Worm (Caenorhabditis elegans): ENCODE results near the gene nlp-36.

- TF ChIP-seq snpc-4 (tag; optimal IDR thresholded peaks at IDR 0.05), result no peak
- TF ChIP-seq elt-1 (tag; optimal IDR thresholded peaks at IDR 0.05; ENCODE audit: borderline replicate concordance, insufficient read depth), result no peak
- no peak for TF ChIP-seq ztf-11 (tag; optimal IDR thresholded peaks at IDR 0.05)
- no peak for TF ChIP-seq unc-62 (GFP tag; optimal IDR thresholded peaks at IDR 0.05)
- no peak for TF ChIP-seq blmp-1 (tag; optimal IDR thresholded peaks at IDR 0.05)
Observed at ce11 chrIII:9487454-9487853, 1.1 kb upstream of the nlp-36 start.

Measured in whole organism, mixed stage, embryonic.